Worm (Caenorhabditis elegans): ENCODE measurements around the gene dmd-5.

DNA sequence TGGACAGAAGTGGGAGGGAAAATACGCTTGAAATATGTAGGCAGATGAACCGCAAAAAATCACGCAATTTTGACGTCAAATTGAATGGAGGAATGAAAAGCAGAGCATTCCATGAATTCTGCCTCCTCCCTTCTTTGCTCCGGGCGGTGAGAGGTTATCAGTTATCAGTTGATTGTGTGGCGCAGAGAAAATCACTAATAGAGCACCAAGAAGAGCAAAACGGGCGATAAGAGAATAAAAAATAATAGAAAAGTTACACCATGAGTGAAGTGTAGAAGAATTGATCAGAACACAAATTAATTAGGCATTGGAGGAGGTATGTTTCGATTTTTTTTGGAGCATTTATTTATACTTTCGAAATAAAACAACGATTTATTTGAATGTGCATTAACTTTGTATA lies 32.5 kb upstream of the dmd-5 start:
- no peak for TF ChIP-seq nhr-11 (tag; optimal IDR thresholded peaks at IDR 0.05)
- no peak for TF ChIP-seq fkh-10 (GFP tag; optimal IDR thresholded peaks at IDR 0.05)
- TF ChIP-seq ceh-31 (tag; optimal IDR thresholded peaks at IDR 0.05), result no peak
- no peak for TF ChIP-seq T23F11.4 (GFP tag; optimal IDR thresholded peaks at IDR 0.05)
- TF ChIP-seq pros-1 (tag; optimal IDR thresholded peaks at IDR 0.05), result no peak
- TF ChIP-seq fkh-6 (tag; optimal IDR thresholded peaks at IDR 0.05), result no peak
- TF ChIP-seq Y22D7AL.16 (tag; optimal IDR thresholded peaks at IDR 0.05), result no peak
- no peak for TF ChIP-seq tbx-2 (tag; optimal IDR thresholded peaks at IDR 0.05)

All from whole organism, late embryonic.